Worm (Caenorhabditis elegans) whole organism, L1 larva: ENCODE measurements around the gene ntl-9.

Experiments used
- C04F5.9 ChIP-seq: sonication (generic microtip); optimal IDR thresholded peaks from 2 replicates; lab custom pipeline; 2016; ENCODE audit warnings: missing genetic modification characterization, missing compliant biosample characterization
- aha-1 ChIP-seq: fragments of 150-350 bp; optimal IDR thresholded peaks from 2 replicates; lab custom pipeline; 2014; ENCODE audit warnings: missing biosample characterization, missing genetic modification characterization
- blmp-1 ChIP-seq: fragments of 150-350 bp; optimal IDR thresholded peaks from 2 replicates; lab custom pipeline; 2014; ENCODE audit warnings: missing biosample characterization, missing genetic modification characterization
- ceh-88 ChIP-seq: fragments of 200-800 bp; sonication (Bioruptor generic); IDR thresholded peaks from 2 replicates; pipeline ENCODE4 v1.3.6; 2022; ENCODE audit warnings: missing genetic modification characterization, missing compliant biosample characterization
- dpl-1 ChIP-seq, 3 experiments: fragments of 150-350 bp in 2 of 3; sonication (generic microtip) in 1 of 3; optimal IDR thresholded peaks; 2 replicates each; lab custom pipeline; 2014 to 2017; ENCODE audit warnings: missing biosample characterization in 3 of 3, missing genetic modification characterization in 3 of 3, missing genetic modification reagents in 3 of 3
- dsc-1 ChIP-seq: sonication (generic microtip); optimal IDR thresholded peaks from 2 replicates; lab custom pipeline; 2016; ENCODE audit warnings: mild to moderate bottlenecking, missing genetic modification characterization, missing compliant biosample characterization
- efl-1 ChIP-seq, 4 experiments: fragments of 150-350 bp; optimal IDR thresholded peaks in 3 of 4; peaks in 1 of 4; 1 replicate in 1 of 4; 2 replicates in 3 of 4; lab custom pipeline; 2014; ENCODE audit warnings: missing biosample characterization in 2 of 4, missing genetic modification characterization in 2 of 4, missing genetic modification reagents in 2 of 4
- fkh-8 ChIP-seq: sonication (generic microtip); optimal IDR thresholded peaks from 2 replicates; lab custom pipeline; 2016; ENCODE audit warnings: mild to moderate bottlenecking, missing genetic modification characterization, missing compliant biosample characterization
- grh-1 ChIP-seq: fragments of 200-800 bp; sonication (Bioruptor generic); IDR thresholded peaks from 2 replicates; pipeline ENCODE4 v1.3.6; 2022; ENCODE audit warnings: missing genetic modification reagents, missing genetic modification characterization, missing compliant biosample characterization
- isw-1 ChIP-seq: fragments of 200-800 bp; sonication (Bioruptor generic); IDR thresholded peaks from 2 replicates; pipeline ENCODE4 v1.3.6; 2022; ENCODE audit warnings: missing genetic modification characterization, missing compliant biosample characterization
- jun-1 ChIP-seq: fragments of 150-350 bp; optimal IDR thresholded peaks from 2 replicates; lab custom pipeline; 2014; ENCODE audit warnings: missing biosample characterization, missing genetic modification reagents, missing genetic modification characterization
- lin-14 ChIP-seq: fragments of 200-800 bp; sonication (Bioruptor generic); optimal IDR thresholded peaks from 2 replicates; lab custom pipeline; 2018; ENCODE audit warnings: mild to moderate bottlenecking, missing genetic modification characterization, moderate library complexity, missing compliant biosample characterization
- lin-15B ChIP-seq: fragments of 150-350 bp; sonication (generic microtip); optimal IDR thresholded peaks from 3 replicates; lab custom pipeline; 2014; ENCODE audit warnings: missing biosample characterization, missing genetic modification characterization
- lin-35 ChIP-seq, 2 experiments: fragments of 150-350 bp; optimal IDR thresholded peaks; 2 replicates each; lab custom pipeline; 2014; ENCODE audit warnings: missing biosample characterization in 2 of 2, missing genetic modification characterization in 2 of 2, missing genetic modification reagents in 2 of 2
- lir-3 ChIP-seq: sonication (generic microtip); optimal IDR thresholded peaks from 2 replicates; lab custom pipeline; 2016; ENCODE audit warnings: mild to moderate bottlenecking, missing genetic modification characterization, moderate library complexity, missing compliant biosample characterization; ENCODE audit not compliant: poor library complexity
- lsy-2 ChIP-seq, 2 experiments: fragments of 150-350 bp; optimal IDR thresholded peaks; 2 replicates each; lab custom pipeline; 2014; ENCODE audit warnings: missing biosample characterization in 2 of 2, missing genetic modification characterization in 2 of 2
- mdl-1 ChIP-seq, 2 experiments: fragments of 150-350 bp; optimal IDR thresholded peaks; 2 replicates each; lab custom pipeline; 2014 to 2017; ENCODE audit warnings: missing biosample characterization in 2 of 2, missing genetic modification characterization in 2 of 2, inconsistent platforms in 1 of 2
- mep-1 ChIP-seq: fragments of 150-350 bp; optimal IDR thresholded peaks from 2 replicates; lab custom pipeline; 2014; ENCODE audit warnings: missing biosample characterization, missing genetic modification characterization
- nhr-11 ChIP-seq: fragments of 150-350 bp; optimal IDR thresholded peaks from 2 replicates; lab custom pipeline; 2014; ENCODE audit warnings: missing biosample characterization, missing genetic modification characterization
- nhr-19 ChIP-seq: fragments of 200-800 bp; sonication (Bioruptor generic); conservative IDR thresholded peaks from 2 replicates; pipeline ENCODE4 v1.3.6; 2022; ENCODE audit warnings: missing genetic modification characterization, missing compliant biosample characterization
- nhr-20 ChIP-seq: sonication (generic microtip); optimal IDR thresholded peaks from 2 replicates; lab custom pipeline; 2016; ENCODE audit warnings: mild to moderate bottlenecking, missing genetic modification characterization, missing compliant biosample characterization
- nhr-47 ChIP-seq: sonication (generic microtip); optimal IDR thresholded peaks from 2 replicates; lab custom pipeline; 2016; ENCODE audit warnings: mild to moderate bottlenecking, missing genetic modification characterization, moderate library complexity, missing compliant biosample characterization
- nhr-71 ChIP-seq: sonication (generic microtip); optimal IDR thresholded peaks from 2 replicates; lab custom pipeline; 2016; ENCODE audit warnings: mild to moderate bottlenecking, missing genetic modification characterization, moderate library complexity, missing compliant biosample characterization
- nhr-90 ChIP-seq: sonication (generic microtip); optimal IDR thresholded peaks from 2 replicates; lab custom pipeline; 2016; ENCODE audit warnings: mild to moderate bottlenecking, missing genetic modification characterization, missing compliant biosample characterization; ENCODE audit not compliant: poor library complexity
- pag-3 ChIP-seq: sonication (generic microtip); optimal IDR thresholded peaks from 2 replicates; lab custom pipeline; 2017; ENCODE audit warnings: missing genetic modification characterization, mild to moderate bottlenecking, missing compliant biosample characterization, antibody characterized with exemption, borderline replicate concordance; ENCODE audit not compliant: insufficient read depth
- snpc-4 ChIP-seq: fragments of 150-350 bp; optimal IDR thresholded peaks from 2 replicates; lab custom pipeline; 2014; ENCODE audit warnings: missing biosample characterization, missing genetic modification characterization
- snu-23 ChIP-seq: sonication (generic microtip); optimal IDR thresholded peaks from 2 replicates; lab custom pipeline; 2016; ENCODE audit warnings: missing genetic modification characterization, missing compliant biosample characterization
- sox-4 ChIP-seq: sonication (generic microtip); optimal IDR thresholded peaks from 2 replicates; lab custom pipeline; 2016; ENCODE audit warnings: missing genetic modification characterization, missing compliant biosample characterization
- swsn-7 ChIP-seq: sonication (generic microtip); optimal IDR thresholded peaks from 2 replicates; lab custom pipeline; 2016; ENCODE audit warnings: missing genetic modification characterization, missing compliant biosample characterization
- tbx-2 ChIP-seq: sonication (generic microtip); optimal IDR thresholded peaks from 2 replicates; lab custom pipeline; 2016; ENCODE audit warnings: missing genetic modification characterization, missing compliant biosample characterization
- unc-86 ChIP-seq: sonication (generic microtip); optimal IDR thresholded peaks from 2 replicates; lab custom pipeline; 2016; ENCODE audit warnings: missing genetic modification characterization, missing compliant biosample characterization
- zag-1 ChIP-seq: fragments of 150-350 bp; optimal IDR thresholded peaks from 2 replicates; lab custom pipeline; 2014; ENCODE audit warnings: missing biosample characterization, missing genetic modification characterization

Gene ntl-9

ce11 chrIII:4917960-4918712 is 26.2 kb upstream of the ntl-9 start, which contains the start of gene rpb-8 (continued):
- TF ChIP-seq unc-86 (no peak), lin-15B (tag; lab: Kevin White, UChicago) (peak; percentile 46), pag-3 (tag; lab: Kevin White, UChicago) (no peak), zag-1 (tag; lab: Kevin White, UChicago) (no peak), lin-35 (GFP tag; optimal IDR thresholded peaks at IDR 0.05; lab: Kevin White, UChicago) (peak; percentile 94 to 96), tbx-2 (peak; percentile 38), nhr-47 (tag; lab: Kevin White, UChicago) (peak; percentile 52)
- TF ChIP-seq, all 84 proteins: peak for 32

DNA sequence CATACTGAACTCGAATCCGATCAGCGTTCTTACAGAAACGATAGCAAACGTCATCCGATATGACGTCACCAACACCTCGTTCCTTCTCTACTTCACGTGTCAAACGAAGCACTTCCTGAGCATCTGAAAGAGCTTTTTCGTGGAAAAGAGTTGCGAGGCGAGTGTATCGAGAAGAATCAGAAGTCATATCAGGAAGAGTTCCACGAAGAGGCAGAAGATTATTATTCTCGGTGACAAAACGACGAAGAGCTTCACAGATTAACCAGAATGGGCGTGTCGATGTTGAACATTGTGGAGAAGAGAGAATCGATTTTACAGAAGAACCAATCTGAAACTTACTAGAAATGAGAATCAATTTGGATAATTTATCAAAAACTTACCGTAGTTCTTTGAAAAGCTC is 25.4 kb upstream of the ntl-9 start:
- TF ChIP-seq nhr-71 (tag; lab: Kevin White, UChicago) (no peak), fkh-8 (tag; lab: Kevin White, UChicago) (no peak), nhr-11 (tag; lab: Kevin White, UChicago) (no peak), snpc-4 (tag; lab: Kevin White, UChicago) (no peak), ceh-88 (GFP tag; lab: Robert Waterston, UW) (no peak), lin-15B (tag; lab: Kevin White, UChicago) (no peak), isw-1 (GFP tag; lab: Robert Waterston, UW) (no peak), aha-1 (tag; lab: Kevin White, UChicago) (no peak), sox-4 (tag; lab: Kevin White, UChicago) (no peak), mdl-1 (tag; optimal IDR thresholded peaks at IDR 0.05; lab: Kevin White, UChicago) (no peak), lin-14 (GFP tag; lab: Kevin White, UChicago) (no peak), C04F5.9 (no peak), lir-3 (tag; lab: Kevin White, UChicago) (no peak), mep-1 (no peak), jun-1 (tag; lab: Kevin White, UChicago) (no peak)

DNA sequence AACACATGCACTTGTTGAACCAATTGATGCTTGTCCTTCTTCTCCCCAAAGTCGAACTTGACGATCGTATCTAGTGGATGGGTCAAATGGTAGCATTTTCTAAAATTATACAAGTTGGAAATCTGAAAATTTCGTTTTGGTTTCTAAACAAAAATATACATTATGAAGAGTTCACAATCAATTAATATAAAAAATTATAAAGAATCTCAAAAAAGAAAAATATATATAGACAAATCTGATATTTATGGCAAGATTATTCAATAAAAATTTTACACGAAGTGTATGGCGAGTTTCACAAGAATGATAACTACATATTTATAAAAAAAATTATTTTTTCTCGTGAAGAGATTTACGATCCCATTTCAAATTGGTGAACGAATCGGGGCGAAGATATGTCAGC is 24.1 kb upstream of the ntl-9 start, which contains the start of gene ula-1:
ula-1 (minus strand) TSS at position 101 of the 400 bp plus-strand sequence.
- no peak for TF ChIP-seq blmp-1 (tag; lab: Kevin White, UChicago)
- no peak for TF ChIP-seq snu-23 (GFP tag; lab: Kevin White, UChicago)
- TF ChIP-seq grh-1 (GFP tag; lab: Robert Waterston, UW): no peak
- TF ChIP-seq efl-1 (optimal IDR thresholded peaks at IDR 0.05; lab: Kevin White, UChicago): no peak
- TF ChIP-seq efl-1 (GFP tag; optimal IDR thresholded peaks at IDR 0.05 in 1 of 2; lab: Kevin White, UChicago): no peak

- TF ChIP-seq dpl-1 (GFP tag; optimal IDR thresholded peaks at IDR 0.05; lab: Kevin White, UChicago): peak in 1 of 3 experiments; percentile 11
- TF ChIP-seq snu-23 (GFP tag; lab: Kevin White, UChicago): peak; percentile 36
- TF ChIP-seq grh-1 (GFP tag; lab: Robert Waterston, UW): peak; percentile 51
- TF ChIP-seq lsy-2 (tag; optimal IDR thresholded peaks at IDR 0.05; lab: Kevin White, UChicago): peak in 1 of 2 experiments; percentile 18
- peak; percentile 15 to 30 for TF ChIP-seq efl-1 (optimal IDR thresholded peaks at IDR 0.05; lab: Kevin White, UChicago)
- TF ChIP-seq efl-1 (GFP tag; optimal IDR thresholded peaks at IDR 0.05 in 1 of 2; lab: Kevin White, UChicago): peak in 1 of 2 experiments; percentile 91
- peak; percentile 66 for TF ChIP-seq nhr-19 (GFP tag; lab: Robert Waterston, UW)
- TF ChIP-seq swsn-7: peak; percentile 19
- TF ChIP-seq tbx-2: peak; percentile 4
- TF ChIP-seq fkh-8 (tag; lab: Kevin White, UChicago): peak; percentile 36
- peak; percentile 59 for TF ChIP-seq nhr-71 (tag; lab: Kevin White, UChicago)
- peak; percentile 60 for TF ChIP-seq nhr-90
- TF ChIP-seq nhr-20 (tag; lab: Kevin White, UChicago): peak; percentile 18
- TF ChIP-seq lin-35 (GFP tag; optimal IDR thresholded peaks at IDR 0.05; lab: Kevin White, UChicago): peak in 1 of 2 experiments; percentile 8
- TF ChIP-seq dsc-1: peak; percentile 15
- peak; percentile 8; the same call in 1 of the 2 replicates for TF ChIP-seq ceh-88 (GFP tag; lab: Robert Waterston, UW)
- peak; percentile 57 for TF ChIP-seq nhr-47 (tag; lab: Kevin White, UChicago)
- TF ChIP-seq, all 84 proteins: peak for 16; not testable (repeated sequence) for 68
Observed at ce11 chrIII:4922020-4922419, 22.3 kb upstream of the ntl-9 start, which contains the start of gene mmab-1. Gene mmab-1, minus strand, starts transcription at chrIII:4922114.
